Worm (Caenorhabditis elegans): Measurements from ENCODE around the gene Y19D2B.1.

- TF ChIP-seq flt-1 (GFP tag; IDR thresholded peaks at IDR 0.05), result no peak
- TF ChIP-seq tab-1 (GFP tag; IDR thresholded peaks at IDR 0.05), result no peak
- TF ChIP-seq ztf-23 (GFP tag; IDR thresholded peaks at IDR 0.05), result no peak
- no peak for TF ChIP-seq cog-1 (tag; optimal IDR thresholded peaks at IDR 0.05)
- no peak for TF ChIP-seq med-1 (GFP tag; optimal IDR thresholded peaks at IDR 0.05; ENCODE audit: insufficient read depth)
- no peak for TF ChIP-seq ztf-29 (GFP tag; IDR thresholded peaks at IDR 0.05)
These were observed 3.2 kb upstream of the Y19D2B.1 start, which contains the start of gene metr-1 for ce11 chrII:10925804-10926570.

All from whole organism, midembryonic.